Worm (Caenorhabditis elegans) whole organism, L2 larva: Measurements from ENCODE around the gene idpp-12.

Experiments
- C34F6.9 ChIP-seq: fragments of 150-350 bp; optimal IDR thresholded peaks from 2 replicates; lab custom pipeline; 2014; ENCODE audit warnings: missing biosample characterization, missing genetic modification characterization
- F13H6.1 ChIP-seq: sonication (generic microtip); optimal IDR thresholded peaks from 2 replicates; lab custom pipeline; 2016; ENCODE audit warnings: missing genetic modification characterization, missing compliant biosample characterization
- R02D3.7 ChIP-seq: fragments of 150-350 bp; optimal IDR thresholded peaks from 2 replicates; lab custom pipeline; 2014; ENCODE audit warnings: missing biosample characterization, missing genetic modification characterization
- Y55F3AM.14 ChIP-seq: fragments of 200-800 bp; sonication (Bioruptor generic); optimal IDR thresholded peaks from 2 replicates; lab custom pipeline; 2018; ENCODE audit warnings: mild to moderate bottlenecking, missing genetic modification characterization, missing compliant biosample characterization
- ZK546.5 ChIP-seq: sonication (generic microtip); optimal IDR thresholded peaks from 2 replicates; lab custom pipeline; 2017; ENCODE audit warnings: missing biosample characterization, missing genetic modification characterization
- alr-1 ChIP-seq: fragments of 150-350 bp; optimal IDR thresholded peaks from 2 replicates; lab custom pipeline; 2014; ENCODE audit warnings: missing biosample characterization, missing genetic modification characterization
- aly-2 ChIP-seq: fragments of 150-350 bp; optimal IDR thresholded peaks from 2 replicates; lab custom pipeline; 2014; ENCODE audit warnings: missing biosample characterization, missing genetic modification characterization
- ama-1 ChIP-seq: fragments of 150-350 bp; optimal IDR thresholded peaks from 2 replicates; lab custom pipeline; 2018; ENCODE audit warnings: inconsistent platforms
- blmp-1 ChIP-seq: sonication (generic microtip); optimal IDR thresholded peaks from 2 replicates; lab custom pipeline; 2017; ENCODE audit warnings: missing genetic modification characterization, mild to moderate bottlenecking, missing compliant biosample characterization, antibody characterized with exemption, moderate library complexity; ENCODE audit not compliant: insufficient read depth
- ceh-16 ChIP-seq: fragments of 150-350 bp; optimal IDR thresholded peaks from 2 replicates; lab custom pipeline; 2014; ENCODE audit warnings: missing biosample characterization, missing genetic modification characterization
- ceh-82 ChIP-seq: fragments of 150-350 bp; optimal IDR thresholded peaks from 2 replicates; lab custom pipeline; 2014; ENCODE audit warnings: missing biosample characterization, missing genetic modification characterization
- crh-2 ChIP-seq: sonication (generic microtip); optimal IDR thresholded peaks from 2 replicates; lab custom pipeline; 2017; ENCODE audit warnings: missing biosample characterization, missing genetic modification characterization
- dmd-4 ChIP-seq: sonication (generic microtip); optimal IDR thresholded peaks from 2 replicates; lab custom pipeline; 2017; ENCODE audit warnings: missing biosample characterization, missing genetic modification characterization
- egl-27 ChIP-seq: sonication (generic microtip); optimal IDR thresholded peaks from 3 replicates; lab custom pipeline; 2017; ENCODE audit warnings: missing biosample characterization, missing genetic modification reagents, missing genetic modification characterization
- elt-1 ChIP-seq: fragments of 150-350 bp; optimal IDR thresholded peaks from 2 replicates; lab custom pipeline; 2014; ENCODE audit warnings: missing biosample characterization, missing genetic modification characterization
- elt-3 ChIP-seq: sonication (generic microtip); optimal IDR thresholded peaks from 2 replicates; lab custom pipeline; 2017; ENCODE audit warnings: missing biosample characterization, missing genetic modification characterization
- fos-1 ChIP-seq: fragments of 150-350 bp; optimal IDR thresholded peaks from 2 replicates; lab custom pipeline; 2014; ENCODE audit warnings: missing biosample characterization, missing genetic modification characterization
- gmeb-1 ChIP-seq: fragments of 150-350 bp; optimal IDR thresholded peaks from 2 replicates; lab custom pipeline; 2014; ENCODE audit warnings: missing biosample characterization, missing genetic modification characterization
- lin-11 ChIP-seq: fragments of 150-350 bp; sonication (generic microtip); optimal IDR thresholded peaks from 2 replicates; lab custom pipeline; 2014; ENCODE audit warnings: missing biosample characterization, missing genetic modification characterization, inconsistent platforms, mixed read lengths
- lin-13 ChIP-seq: fragments of 150-350 bp; optimal IDR thresholded peaks from 2 replicates; lab custom pipeline; 2014; ENCODE audit warnings: missing biosample characterization, missing genetic modification reagents, missing genetic modification characterization
- lin-39 ChIP-seq: fragments of 150-350 bp; optimal IDR thresholded peaks from 2 replicates; lab custom pipeline; 2014; ENCODE audit warnings: missing biosample characterization, missing genetic modification reagents, missing genetic modification characterization
- lsy-2 ChIP-seq, 2 experiments: fragments of 150-350 bp in 1 of 2; sonication (generic microtip) in 1 of 2; optimal IDR thresholded peaks; 2 replicates each; lab custom pipeline; 2014 to 2017; ENCODE audit warnings: missing biosample characterization in 2 of 2, missing genetic modification characterization in 2 of 2
- mab-5 ChIP-seq: fragments of 150-350 bp; optimal IDR thresholded peaks from 2 replicates; lab custom pipeline; 2014; ENCODE audit warnings: missing biosample characterization, missing genetic modification characterization
- mbf-1 ChIP-seq: sonication (generic microtip); optimal IDR thresholded peaks from 2 replicates; lab custom pipeline; 2017; ENCODE audit warnings: missing biosample characterization, missing genetic modification characterization
- mdl-1 ChIP-seq, 2 experiments: fragments of 150-350 bp in 1 of 2; sonication (generic microtip) in 1 of 2; optimal IDR thresholded peaks; 2 replicates each; lab custom pipeline; 2017; ENCODE audit warnings: missing biosample characterization in 2 of 2, missing genetic modification characterization in 2 of 2
- nhr-10 ChIP-seq: sonication (generic microtip); optimal IDR thresholded peaks from 2 replicates; lab custom pipeline; 2017; ENCODE audit warnings: missing biosample characterization, missing genetic modification characterization
- nhr-11 ChIP-seq: fragments of 150-350 bp; optimal IDR thresholded peaks from 2 replicates; lab custom pipeline; 2014; ENCODE audit warnings: missing biosample characterization, missing genetic modification characterization
- nhr-12 ChIP-seq: fragments of 150-350 bp; optimal IDR thresholded peaks from 2 replicates; lab custom pipeline; 2014; ENCODE audit warnings: missing biosample characterization, missing genetic modification characterization
- nhr-129 ChIP-seq: fragments of 150-350 bp; optimal IDR thresholded peaks from 2 replicates; lab custom pipeline; 2014; ENCODE audit warnings: missing biosample characterization, missing genetic modification characterization
- nhr-21 ChIP-seq: fragments of 150-350 bp; optimal IDR thresholded peaks from 2 replicates; lab custom pipeline; 2014; ENCODE audit warnings: missing biosample characterization, missing genetic modification characterization
- nhr-23 ChIP-seq: fragments of 150-350 bp; optimal IDR thresholded peaks from 2 replicates; lab custom pipeline; 2014; ENCODE audit warnings: missing biosample characterization, missing genetic modification reagents, missing genetic modification characterization
- nhr-237 ChIP-seq: fragments of 150-350 bp; optimal IDR thresholded peaks from 2 replicates; lab custom pipeline; 2014; ENCODE audit warnings: missing biosample characterization, missing genetic modification characterization
- nhr-25 ChIP-seq: fragments of 150-350 bp; sonication (generic microtip); optimal IDR thresholded peaks from 3 replicates; lab custom pipeline; 2014; ENCODE audit warnings: missing biosample characterization, missing genetic modification characterization
- nhr-6 ChIP-seq: fragments of 150-350 bp; optimal IDR thresholded peaks from 2 replicates; lab custom pipeline; 2014; ENCODE audit warnings: missing biosample characterization, missing genetic modification characterization
- nhr-77 ChIP-seq: fragments of 150-350 bp; optimal IDR thresholded peaks from 2 replicates; lab custom pipeline; 2014; ENCODE audit warnings: missing biosample characterization, missing genetic modification characterization
- peb-1 ChIP-seq: fragments of 150-350 bp; optimal IDR thresholded peaks from 2 replicates; lab custom pipeline; 2014; ENCODE audit warnings: missing biosample characterization, missing genetic modification characterization
- sem-4 ChIP-seq: fragments of 150-350 bp; optimal IDR thresholded peaks from 2 replicates; lab custom pipeline; 2014; ENCODE audit warnings: missing biosample characterization, missing genetic modification reagents, missing genetic modification characterization
- skn-1 ChIP-seq: sonication (generic microtip); optimal IDR thresholded peaks from 2 replicates; lab custom pipeline; 2017; ENCODE audit warnings: missing biosample characterization, missing genetic modification characterization
- sma-3 ChIP-seq: sonication (generic microtip); optimal IDR thresholded peaks from 2 replicates; lab custom pipeline; 2016; ENCODE audit warnings: missing genetic modification reagents, missing genetic modification characterization, missing compliant biosample characterization
- sma-9 ChIP-seq, 2 experiments: fragments of 150-350 bp in 1 of 2; sonication (generic microtip) in 1 of 2; optimal IDR thresholded peaks; 2 replicates each; lab custom pipeline; 2014 to 2016; ENCODE audit warnings: missing genetic modification characterization in 2 of 2, mild to moderate bottlenecking in 1 of 2, missing biosample characterization in 1 of 2, missing compliant biosample characterization in 1 of 2, missing genetic modification reagents in 1 of 2, moderate library complexity in 1 of 2
- snpc-4 ChIP-seq: fragments of 150-350 bp; optimal IDR thresholded peaks from 2 replicates; lab custom pipeline; 2014; ENCODE audit warnings: missing biosample characterization, missing genetic modification characterization
- unc-39 ChIP-seq: fragments of 150-350 bp; optimal IDR thresholded peaks from 2 replicates; lab custom pipeline; 2014; ENCODE audit warnings: missing biosample characterization, missing genetic modification characterization
- unc-55 ChIP-seq: fragments of 150-350 bp; sonication (generic microtip); optimal IDR thresholded peaks from 3 replicates; lab custom pipeline; 2014; ENCODE audit warnings: missing biosample characterization, missing genetic modification reagents, missing genetic modification characterization
- unc-62 ChIP-seq: fragments of 150-350 bp; optimal IDR thresholded peaks from 2 replicates; lab custom pipeline; 2014; ENCODE audit warnings: missing biosample characterization, missing genetic modification reagents, missing genetic modification characterization
- zag-1 ChIP-seq: fragments of 150-350 bp; optimal IDR thresholded peaks from 2 replicates; lab custom pipeline; 2014; ENCODE audit warnings: missing biosample characterization, missing genetic modification characterization
- ztf-1 ChIP-seq: fragments of 200-800 bp; sonication (Bioruptor generic); conservative IDR thresholded peaks from 2 replicates; pipeline ENCODE4 v1.3.6; 2022; ENCODE audit warnings: missing genetic modification characterization, missing compliant biosample characterization
- ztf-11 ChIP-seq: sonication (generic microtip); optimal IDR thresholded peaks from 2 replicates; lab custom pipeline; 2017; ENCODE audit warnings: missing biosample characterization, missing genetic modification characterization
- ztf-4 ChIP-seq: fragments of 150-350 bp; optimal IDR thresholded peaks from 2 replicates; lab custom pipeline; 2014; ENCODE audit warnings: missing biosample characterization, missing genetic modification characterization

idpp-12 gene

ce11 chrIV:3338176-3338575 lies 34.4 kb downstream of the idpp-12 start:
- TF ChIP-seq ceh-82 (no peak), ztf-4 (tag; lab: Kevin White, UChicago) (no peak), zag-1 (tag; lab: Kevin White, UChicago) (no peak), mbf-1 (tag; lab: Kevin White, UChicago) (no peak), nhr-77 (tag; lab: Kevin White, UChicago) (no peak), F13H6.1 (no peak), nhr-6 (tag; lab: Kevin White, UChicago) (no peak), nhr-21 (tag; lab: Kevin White, UChicago) (no peak), lin-13 (GFP tag; lab: Kevin White, UChicago) (no peak), ama-1 (lab: Kevin White, UChicago) (no peak), nhr-129 (no peak), dmd-4 (tag; lab: Kevin White, UChicago) (no peak), sma-3 (GFP tag; lab: Kevin White, UChicago) (no peak)
- TF ChIP-seq, all 48 proteins: peak for 0

- TF ChIP-seq elt-1 (no peak), nhr-21 (tag; lab: Kevin White, UChicago) (peak; percentile 62), snpc-4 (tag; lab: Kevin White, UChicago) (peak; percentile 42), nhr-25 (tag; lab: Kevin White, UChicago) (peak; percentile 88), elt-3 (tag; lab: Kevin White, UChicago) (no peak), sem-4 (tag; lab: Kevin White, UChicago) (peak; percentile 56), ztf-11 (tag; lab: Kevin White, UChicago) (no peak), Y55F3AM.14 (no peak), aly-2 (tag; lab: Kevin White, UChicago) (no peak), nhr-12 (tag; lab: Kevin White, UChicago) (no peak), fos-1 (tag; lab: Kevin White, UChicago) (peak; percentile 64), lin-39 (no peak), lin-11 (tag; lab: Kevin White, UChicago) (peak; percentile 80), ztf-4 (tag; lab: Kevin White, UChicago) (peak; percentile 68), ceh-82 (peak; percentile 62), lin-13 (GFP tag; lab: Kevin White, UChicago) (peak; percentile 92), nhr-237 (no peak), R02D3.7 (tag; lab: Kevin White, UChicago) (no peak), nhr-10 (tag; lab: Kevin White, UChicago) (no peak), mdl-1 (tag; optimal IDR thresholded peaks at IDR 0.05; lab: Kevin White, UChicago) (peak in 1 of 2 experiments; percentile 46), crh-2 (tag; lab: Kevin White, UChicago) (peak; percentile 90), blmp-1 (tag; lab: Kevin White, UChicago) (peak; percentile 28), mab-5 (tag; lab: Kevin White, UChicago) (peak; percentile 56), skn-1 (tag; lab: Kevin White, UChicago) (no peak), lsy-2 (tag; optimal IDR thresholded peaks at IDR 0.05; lab: Kevin White, UChicago) (peak; percentile 85 to 96), nhr-6 (tag; lab: Kevin White, UChicago) (peak; percentile 60), nhr-129 (peak; percentile 64), gmeb-1 (tag; lab: Kevin White, UChicago) (peak; percentile 97), nhr-23 (tag; lab: Kevin White, UChicago) (no peak), egl-27 (tag; lab: Kevin White, UChicago) (peak; percentile 8), ceh-16 (tag; lab: Kevin White, UChicago) (no peak), peb-1 (tag; lab: Kevin White, UChicago) (no peak), nhr-11 (tag; lab: Kevin White, UChicago) (no peak), mbf-1 (tag; lab: Kevin White, UChicago) (no peak), C34F6.9 (peak; percentile 94), nhr-77 (tag; lab: Kevin White, UChicago) (no peak), sma-9 (GFP tag; optimal IDR thresholded peaks at IDR 0.05; lab: Kevin White, UChicago) (peak; percentile 70), sma-9 (tag; optimal IDR thresholded peaks at IDR 0.05; lab: Kevin White, UChicago) (no peak), ztf-1 (GFP tag; lab: Robert Waterston, UW) (no peak), unc-39 (tag; lab: Kevin White, UChicago) (no peak), F13H6.1 (peak; percentile 76), ama-1 (lab: Kevin White, UChicago) (peak; percentile 64), ZK546.5 (tag; lab: Kevin White, UChicago) (peak; percentile 66), unc-55 (GFP tag; lab: Kevin White, UChicago) (peak; percentile 98), unc-62 (GFP tag; lab: Kevin White, UChicago) (no peak), sma-3 (GFP tag; lab: Kevin White, UChicago) (peak; percentile 81), alr-1 (no peak), dmd-4 (tag; lab: Kevin White, UChicago) (no peak), zag-1 (tag; lab: Kevin White, UChicago) (peak; percentile 17)
Measured at ce11 chrIV:3338676-3339075, 34.9 kb downstream of the idpp-12 start, which contains the start of gene hrpa-1. Gene hrpa-1, minus strand, starts transcription at chrIV:3338867.
